Worm (Caenorhabditis elegans) whole organism, L1 larva: ENCODE data around the gene nspc-20.

Experiments used
- C16A3.4 ChIP-seq: fragments of 150-350 bp; optimal IDR thresholded peaks from 2 replicates; lab custom pipeline; 2014; ENCODE audit warnings: missing biosample characterization, missing genetic modification characterization
- jun-1 ChIP-seq: fragments of 150-350 bp; optimal IDR thresholded peaks from 2 replicates; lab custom pipeline; 2014; ENCODE audit warnings: missing biosample characterization, missing genetic modification reagents, missing genetic modification characterization
- lin-15B ChIP-seq: fragments of 150-350 bp; sonication (generic microtip); optimal IDR thresholded peaks from 3 replicates; lab custom pipeline; 2014; ENCODE audit warnings: missing biosample characterization, missing genetic modification characterization
- lin-39 ChIP-seq: fragments of 150-350 bp; optimal IDR thresholded peaks from 2 replicates; lab custom pipeline; 2014; ENCODE audit warnings: missing biosample characterization, missing genetic modification reagents, missing genetic modification characterization
- nhr-11 ChIP-seq: fragments of 150-350 bp; optimal IDR thresholded peaks from 2 replicates; lab custom pipeline; 2014; ENCODE audit warnings: missing biosample characterization, missing genetic modification characterization
- nhr-237 ChIP-seq: fragments of 150-350 bp; optimal IDR thresholded peaks from 2 replicates; lab custom pipeline; 2014; ENCODE audit warnings: missing biosample characterization, missing genetic modification characterization
- nhr-77 ChIP-seq: fragments of 150-350 bp; optimal IDR thresholded peaks from 2 replicates; lab custom pipeline; 2014; ENCODE audit warnings: missing biosample characterization, missing genetic modification characterization

DNA sequence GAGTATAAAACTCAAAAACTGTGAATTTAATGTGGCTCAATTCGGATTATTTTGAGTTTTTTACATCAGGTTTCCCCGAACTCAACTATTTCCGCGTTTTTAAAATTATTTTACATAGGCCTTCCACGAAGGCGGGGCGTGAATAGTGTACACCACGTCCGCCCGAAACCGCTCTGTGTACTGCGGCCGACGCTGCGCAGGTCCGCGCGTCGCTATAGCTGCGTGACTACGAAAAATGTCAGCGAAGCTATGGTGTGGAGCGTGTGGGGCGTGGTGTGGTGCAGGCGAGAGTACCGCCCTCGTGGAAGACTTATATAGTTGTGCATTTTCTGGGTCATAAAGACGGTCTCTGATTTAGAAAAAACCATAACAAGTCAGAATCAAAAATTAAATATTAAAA, 12.2 kb downstream of the nspc-20 start:
- TF ChIP-seq nhr-237 (tag; lab: Kevin White, UChicago), result no peak
- TF ChIP-seq C16A3.4 (tag; lab: Kevin White, UChicago), result no peak
- no peak for TF ChIP-seq nhr-77 (tag; lab: Kevin White, UChicago)
- TF ChIP-seq lin-15B (tag; lab: Kevin White, UChicago), result no peak
- TF ChIP-seq nhr-11 (tag; lab: Kevin White, UChicago), result no peak
- TF ChIP-seq jun-1 (tag; lab: Kevin White, UChicago), result no peak
- no peak for TF ChIP-seq lin-39 (tag; lab: Kevin White, UChicago)
